Worm (Caenorhabditis elegans): Measurements from ENCODE around the gene F54E2.2.

DNA sequence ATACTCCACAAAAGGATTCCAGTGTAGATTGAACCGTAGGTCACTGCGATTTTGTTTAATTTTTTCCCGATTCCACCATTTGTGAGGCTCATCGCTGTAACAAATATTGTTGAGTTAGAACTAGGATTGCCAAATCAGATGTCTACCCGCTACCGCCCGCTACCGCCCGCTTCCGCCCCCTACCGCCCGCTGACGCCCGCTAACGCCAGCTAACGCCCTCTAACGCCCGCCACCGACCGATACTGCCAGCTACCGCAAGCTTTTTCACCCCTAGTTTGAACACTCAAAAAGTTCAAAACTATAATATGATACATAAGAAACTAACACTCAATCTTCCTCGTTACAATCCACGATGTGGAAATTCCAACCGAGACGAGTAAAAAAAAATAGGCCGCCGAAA lies 37.7 kb upstream of the F54E2.2 start:
- TF ChIP-seq ama-1 (optimal IDR thresholded peaks at IDR 0.05) (no peak), F13C5.2 (tag; optimal IDR thresholded peaks at IDR 0.05) (no peak), tra-4 (tag; optimal IDR thresholded peaks at IDR 0.05) (no peak), aly-1 (tag; optimal IDR thresholded peaks at IDR 0.05) (no peak), tbx-11 (GFP tag; IDR thresholded peaks at IDR 0.05) (no peak)

Measured in whole organism, early embryonic.